Worm (Caenorhabditis elegans): Measurements from ENCODE around the gene C46G7.5.

DNA sequence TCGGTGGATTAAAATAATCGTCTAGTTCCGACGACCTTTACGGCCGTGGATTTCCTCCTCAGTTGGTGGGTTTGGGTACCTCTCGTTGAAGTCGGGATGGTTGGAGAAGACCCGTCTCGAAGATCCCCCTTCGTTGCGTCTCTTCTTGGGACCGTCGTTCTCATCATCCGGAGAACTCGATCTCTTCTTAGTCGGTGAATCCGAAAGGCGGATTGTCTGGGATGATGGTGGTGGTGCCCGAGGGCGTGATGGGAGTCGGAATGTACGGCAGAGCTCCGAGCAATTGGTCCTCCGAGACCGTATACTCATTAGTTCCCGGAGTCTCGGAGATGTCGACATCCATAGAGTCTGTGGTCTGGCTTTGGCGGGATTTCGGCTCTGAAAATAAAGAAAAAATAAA, 1.2 kb downstream of the C46G7.5 start:
- no peak for TF ChIP-seq lin-39 (tag; optimal IDR thresholded peaks at IDR 0.05)
- no peak for TF ChIP-seq ztf-11 (tag; optimal IDR thresholded peaks at IDR 0.05)
- TF ChIP-seq nhr-90 (tag; optimal IDR thresholded peaks at IDR 0.05; ENCODE audit: poor library complexity) = no peak
- TF ChIP-seq ceh-82 (tag; optimal IDR thresholded peaks at IDR 0.05) = no peak
- no peak for TF ChIP-seq mdl-1 (tag; optimal IDR thresholded peaks at IDR 0.05)
- no peak for TF ChIP-seq elt-3 (tag; optimal IDR thresholded peaks at IDR 0.05)
- no peak for TF ChIP-seq ama-1 (optimal IDR thresholded peaks at IDR 0.05)
- TF ChIP-seq lsy-2 (tag; optimal IDR thresholded peaks at IDR 0.05) = no peak
- TF ChIP-seq egl-13 (tag; optimal IDR thresholded peaks at IDR 0.05) = no peak

All from whole organism, L1 larva.